Worm (Caenorhabditis elegans) whole organism, mixed stage, embryonic: Measurements from ENCODE around the gene Y73B6BL.14.

Source experiments
- M03D4.4 ChIP-seq: sonication (generic microtip); optimal IDR thresholded peaks from 2 replicates; lab custom pipeline; 2017; ENCODE audit warnings: mild to moderate bottlenecking, missing genetic modification characterization, missing compliant biosample characterization
- bed-3 ChIP-seq: fragments of 200-800 bp; sonication (Bioruptor generic); optimal IDR thresholded peaks from 3 replicates; lab custom pipeline; 2018; ENCODE audit warnings: mild to moderate bottlenecking, missing genetic modification characterization, moderate library complexity, missing compliant biosample characterization
- blmp-1 ChIP-seq: fragments of 150-350 bp; optimal IDR thresholded peaks from 2 replicates; lab custom pipeline; 2014; ENCODE audit warnings: missing biosample characterization, missing genetic modification characterization
- ceh-39 ChIP-seq: fragments of 150-350 bp; optimal IDR thresholded peaks from 2 replicates; lab custom pipeline; 2014; ENCODE audit warnings: missing biosample characterization, missing genetic modification characterization
- ceh-43 ChIP-seq: fragments of 200-800 bp; sonication (Bioruptor generic); optimal IDR thresholded peaks from 2 replicates; lab custom pipeline; 2018; ENCODE audit warnings: mild to moderate bottlenecking, missing genetic modification characterization, moderate library complexity, missing compliant biosample characterization
- ceh-83 ChIP-seq: fragments of 200-800 bp; sonication (Bioruptor generic); optimal IDR thresholded peaks from 2 replicates; lab custom pipeline; 2018; ENCODE audit warnings: mild to moderate bottlenecking, missing genetic modification characterization, missing compliant biosample characterization
- ces-1 ChIP-seq: fragments of 150-350 bp; optimal IDR thresholded peaks from 2 replicates; lab custom pipeline; 2014; ENCODE audit warnings: missing biosample characterization, missing genetic modification reagents, missing genetic modification characterization
- cnd-1 ChIP-seq: fragments of 200-800 bp; sonication (Bioruptor generic); optimal IDR thresholded peaks from 2 replicates; lab custom pipeline; 2018; ENCODE audit warnings: mild to moderate bottlenecking, missing genetic modification characterization, missing compliant biosample characterization
- drap-1 ChIP-seq: fragments of 200-800 bp; sonication (Bioruptor generic); optimal IDR thresholded peaks from 3 replicates; lab custom pipeline; 2018; ENCODE audit warnings: mild to moderate bottlenecking, missing genetic modification characterization, missing compliant biosample characterization
- elt-1 ChIP-seq: sonication (generic microtip); optimal IDR thresholded peaks from 2 replicates; lab custom pipeline; 2017; ENCODE audit warnings: missing genetic modification characterization, mild to moderate bottlenecking, missing compliant biosample characterization, antibody characterized with exemption, moderate library complexity, borderline replicate concordance; ENCODE audit not compliant: insufficient read depth
- elt-3 ChIP-seq: fragments of 150-350 bp; optimal IDR thresholded peaks from 2 replicates; lab custom pipeline; 2014; ENCODE audit warnings: missing biosample characterization, missing genetic modification characterization
- flh-1 ChIP-seq: fragments of 200-800 bp; sonication (Bioruptor generic); optimal IDR thresholded peaks from 2 replicates; lab custom pipeline; 2018; ENCODE audit warnings: mild to moderate bottlenecking, missing genetic modification characterization, moderate library complexity, missing compliant biosample characterization
- ham-2 ChIP-seq: fragments of 200-800 bp; sonication (Bioruptor generic); optimal IDR thresholded peaks from 2 replicates; lab custom pipeline; 2018; ENCODE audit warnings: mild to moderate bottlenecking, missing genetic modification characterization, missing compliant biosample characterization
- hlh-1 ChIP-seq: fragments of 150-350 bp; optimal IDR thresholded peaks from 2 replicates; lab custom pipeline; 2014; ENCODE audit warnings: missing biosample characterization, missing genetic modification reagents, missing genetic modification characterization
- lin-13 ChIP-seq: fragments of 150-350 bp; optimal IDR thresholded peaks from 2 replicates; lab custom pipeline; 2014; ENCODE audit warnings: missing biosample characterization, missing genetic modification characterization
- lin-32 ChIP-seq: fragments of 200-800 bp; sonication (Bioruptor generic); optimal IDR thresholded peaks from 2 replicates; lab custom pipeline; 2018; ENCODE audit warnings: mild to moderate bottlenecking, missing genetic modification characterization, missing compliant biosample characterization
- lsy-2 ChIP-seq: fragments of 150-350 bp; optimal IDR thresholded peaks from 2 replicates; lab custom pipeline; 2014; ENCODE audit warnings: missing biosample characterization, missing genetic modification characterization
- mab-5 ChIP-seq: fragments of 150-350 bp; optimal IDR thresholded peaks from 2 replicates; lab custom pipeline; 2014; ENCODE audit warnings: missing biosample characterization, missing genetic modification characterization
- mep-1 ChIP-seq: fragments of 150-350 bp; optimal IDR thresholded peaks from 2 replicates; lab custom pipeline; 2017; ENCODE audit warnings: missing biosample characterization, missing genetic modification reagents, missing genetic modification characterization, inconsistent platforms
- mls-2 ChIP-seq: sonication (generic microtip); optimal IDR thresholded peaks from 2 replicates; lab custom pipeline; 2016; ENCODE audit warnings: mild to moderate bottlenecking, missing genetic modification characterization, moderate library complexity, missing compliant biosample characterization
- nhr-12 ChIP-seq: fragments of 150-350 bp; optimal IDR thresholded peaks from 2 replicates; lab custom pipeline; 2014; ENCODE audit warnings: missing biosample characterization, missing genetic modification characterization
- nhr-2 ChIP-seq: fragments of 150-350 bp; optimal IDR thresholded peaks from 2 replicates; lab custom pipeline; 2014; ENCODE audit warnings: missing biosample characterization, missing genetic modification characterization
- nhr-237 ChIP-seq: fragments of 150-350 bp; optimal IDR thresholded peaks from 2 replicates; lab custom pipeline; 2014; ENCODE audit warnings: missing biosample characterization, missing genetic modification characterization
- nhr-28 ChIP-seq: fragments of 150-350 bp; optimal IDR thresholded peaks from 2 replicates; lab custom pipeline; 2014; ENCODE audit warnings: missing biosample characterization, missing genetic modification characterization
- nhr-76 ChIP-seq: sonication (generic microtip); optimal IDR thresholded peaks from 2 replicates; lab custom pipeline; 2017; ENCODE audit warnings: missing biosample characterization, missing genetic modification characterization
- pha-4 ChIP-seq: fragments of 150-350 bp; optimal IDR thresholded peaks from 2 replicates; lab custom pipeline; 2018; ENCODE audit warnings: missing biosample characterization, missing genetic modification reagents, missing genetic modification characterization
- sem-2 ChIP-seq: fragments of 200-800 bp; sonication (Bioruptor generic); optimal IDR thresholded peaks from 2 replicates; lab custom pipeline; 2018; ENCODE audit warnings: mild to moderate bottlenecking, missing genetic modification characterization, missing compliant biosample characterization
- snpc-4 ChIP-seq: fragments of 150-350 bp; optimal IDR thresholded peaks from 2 replicates; lab custom pipeline; 2014; ENCODE audit warnings: missing biosample characterization, missing genetic modification characterization
- sptf-1 ChIP-seq: sonication (generic microtip); optimal IDR thresholded peaks from 2 replicates; lab custom pipeline; 2017; ENCODE audit warnings: mild to moderate bottlenecking, missing genetic modification characterization, moderate library complexity, missing compliant biosample characterization
- tbx-8 ChIP-seq: fragments of 200-800 bp; sonication (Bioruptor generic); optimal IDR thresholded peaks from 2 replicates; lab custom pipeline; 2018; ENCODE audit warnings: mild to moderate bottlenecking, missing genetic modification characterization, moderate library complexity, missing compliant biosample characterization
- unc-120 ChIP-seq: sonication (generic microtip); optimal IDR thresholded peaks from 2 replicates; lab custom pipeline; 2017; ENCODE audit warnings: missing genetic modification characterization, missing compliant biosample characterization; ENCODE audit not compliant: poor library complexity, severe bottlenecking
- unc-39 ChIP-seq: fragments of 150-350 bp; optimal IDR thresholded peaks from 2 replicates; lab custom pipeline; 2014; ENCODE audit warnings: missing biosample characterization, missing genetic modification characterization
- unc-62 ChIP-seq: fragments of 150-350 bp; optimal IDR thresholded peaks from 2 replicates; lab custom pipeline; 2014; ENCODE audit warnings: missing biosample characterization, missing genetic modification reagents, missing genetic modification characterization
- zip-8 ChIP-seq: fragments of 150-350 bp; optimal IDR thresholded peaks from 2 replicates; lab custom pipeline; 2014; ENCODE audit warnings: missing biosample characterization, missing genetic modification characterization
- ztf-11 ChIP-seq: fragments of 150-350 bp; optimal IDR thresholded peaks from 2 replicates; lab custom pipeline; 2014; ENCODE audit warnings: missing biosample characterization, missing genetic modification characterization

Y73B6BL.14 gene

DNA sequence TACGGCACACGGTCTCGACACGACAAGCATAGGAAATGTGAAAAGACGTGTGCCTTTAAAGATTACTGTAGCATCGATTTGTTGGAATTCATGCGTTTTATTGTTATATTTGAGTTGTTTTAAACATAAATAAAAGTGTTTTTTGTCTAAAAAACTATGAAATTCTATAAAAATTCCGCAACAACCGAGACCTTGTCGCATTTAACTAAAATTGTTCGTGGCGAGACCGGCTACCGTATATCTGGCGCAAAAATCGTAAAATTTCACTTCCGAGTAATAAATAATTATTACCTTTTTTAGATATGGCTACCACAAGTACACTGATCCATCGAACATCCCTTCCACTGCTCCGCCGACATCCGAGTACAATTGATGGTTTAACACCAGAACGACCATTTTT, 5.4 kb downstream of the Y73B6BL.14 start, which contains the start of gene ipla-6:
ipla-6 (plus strand) TSS at position 301 of the 400 bp plus-strand sequence.
- TF ChIP-seq cnd-1 (tag; lab: Kevin White, UChicago) (no peak), M03D4.4 (tag; lab: Kevin White, UChicago) (no peak), nhr-237 (no peak), ceh-39 (tag; lab: Kevin White, UChicago) (no peak), sem-2 (no peak), nhr-76 (no peak), ceh-43 (no peak), nhr-2 (no peak), nhr-12 (no peak), hlh-1 (tag; lab: Kevin White, UChicago) (no peak), zip-8 (tag; lab: Kevin White, UChicago) (no peak), ham-2 (no peak), ztf-11 (tag; lab: Kevin White, UChicago) (no peak), mls-2 (tag; lab: Kevin White, UChicago) (no peak), blmp-1 (tag; lab: Kevin White, UChicago) (no peak), elt-3 (tag; lab: Kevin White, UChicago) (no peak), nhr-28 (tag; lab: Kevin White, UChicago) (no peak), ceh-83 (no peak)

DNA sequence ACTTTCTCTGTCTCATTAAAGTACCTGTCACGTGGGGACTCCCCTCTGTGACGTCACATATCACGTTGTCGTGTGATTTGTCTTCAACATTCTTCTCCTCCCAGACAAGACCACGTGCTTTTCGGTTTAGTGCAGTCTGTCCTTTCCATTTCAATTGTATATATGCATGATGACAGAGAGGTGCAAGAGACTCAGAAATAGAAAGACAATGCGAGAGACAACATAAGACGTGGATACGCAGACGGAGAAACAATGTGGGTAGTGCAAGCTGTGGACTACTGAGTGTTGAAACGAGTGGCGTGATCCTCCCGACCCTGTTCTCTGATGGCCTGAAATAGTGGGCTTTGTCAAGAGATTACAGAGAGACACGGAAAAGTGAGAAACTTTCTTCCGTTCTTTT, 6.0 kb downstream of the Y73B6BL.14 start:
- TF ChIP-seq lin-32: no peak
- peak; percentile 15 for TF ChIP-seq cnd-1 (tag; lab: Kevin White, UChicago)
- TF ChIP-seq ham-2: peak; percentile 22
- no peak for TF ChIP-seq ceh-39 (tag; lab: Kevin White, UChicago)
- peak; percentile 20 for TF ChIP-seq mep-1 (tag; lab: Kevin White, UChicago)
- TF ChIP-seq nhr-2: no peak
- TF ChIP-seq lsy-2 (tag; lab: Kevin White, UChicago): peak; percentile 39
- TF ChIP-seq snpc-4 (tag; lab: Kevin White, UChicago): no peak
- TF ChIP-seq unc-62 (GFP tag; lab: Kevin White, UChicago): peak; percentile 78
- TF ChIP-seq drap-1 (GFP tag; lab: Kevin White, UChicago): peak; percentile 0
- TF ChIP-seq elt-1 (tag; lab: Kevin White, UChicago): no peak
- TF ChIP-seq tbx-8: no peak
- no peak for TF ChIP-seq hlh-1 (tag; lab: Kevin White, UChicago)
- peak; percentile 61 for TF ChIP-seq elt-3 (tag; lab: Kevin White, UChicago)
- TF ChIP-seq sem-2: no peak
- TF ChIP-seq ces-1 (GFP tag; lab: Kevin White, UChicago): peak; percentile 77
- TF ChIP-seq nhr-12: no peak
- TF ChIP-seq mab-5 (tag; lab: Kevin White, UChicago): no peak
- no peak for TF ChIP-seq ztf-11 (tag; lab: Kevin White, UChicago)
- no peak for TF ChIP-seq ceh-43
- TF ChIP-seq mls-2 (tag; lab: Kevin White, UChicago): no peak
- TF ChIP-seq flh-1 (GFP tag; lab: Kevin White, UChicago): no peak
- TF ChIP-seq bed-3 (GFP tag; lab: Kevin White, UChicago): no peak
- peak; percentile 70 for TF ChIP-seq pha-4 (tag; lab: Kevin White, UChicago)
- TF ChIP-seq nhr-76: no peak
- TF ChIP-seq nhr-237: peak; percentile 33
- TF ChIP-seq unc-120 (tag; lab: Kevin White, UChicago): peak; percentile 39
- TF ChIP-seq nhr-28 (tag; lab: Kevin White, UChicago): no peak
- TF ChIP-seq M03D4.4 (tag; lab: Kevin White, UChicago): peak; percentile 6
- TF ChIP-seq unc-39 (tag; lab: Kevin White, UChicago): no peak
- peak; percentile 43 for TF ChIP-seq zip-8 (tag; lab: Kevin White, UChicago)
- no peak for TF ChIP-seq ceh-83
- peak; percentile 4 for TF ChIP-seq blmp-1 (tag; lab: Kevin White, UChicago)
- peak; percentile 22 for TF ChIP-seq lin-13 (tag; lab: Kevin White, UChicago)
- no peak for TF ChIP-seq sptf-1 (tag; lab: Kevin White, UChicago)

DNA sequence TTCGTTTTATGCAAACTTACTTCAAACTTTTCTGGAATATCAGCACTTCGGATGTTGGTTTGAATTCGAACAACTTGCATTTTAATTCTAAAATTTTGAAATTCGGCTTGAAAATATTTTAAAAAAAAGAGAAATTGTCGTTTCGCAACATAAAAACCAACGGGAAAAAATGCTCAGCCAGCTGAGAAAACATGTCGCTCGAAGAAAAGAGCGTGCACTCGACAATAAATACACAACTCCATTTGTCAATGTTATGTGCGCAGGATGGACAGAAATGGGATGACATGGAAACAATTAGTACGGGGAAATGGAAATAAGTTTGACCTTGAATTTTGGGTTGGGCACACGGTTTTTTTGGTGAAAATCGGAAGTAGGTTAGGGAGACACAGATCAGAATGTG, 6.9 kb downstream of the Y73B6BL.14 start, which contains the start of gene mif-4:
mif-4 (minus strand) TSS at position 87 of the 400 bp plus-strand sequence.
- TF ChIP-seq M03D4.4 (tag; lab: Kevin White, UChicago) (no peak), sem-2 (no peak), sptf-1 (tag; lab: Kevin White, UChicago) (no peak), ces-1 (GFP tag; lab: Kevin White, UChicago) (peak; percentile 9), flh-1 (GFP tag; lab: Kevin White, UChicago) (no peak)
- TF ChIP-seq, all 35 proteins: peak for 1
